Worm (Caenorhabditis elegans): ENCODE data around the gene T19H12.6.
A peak's percentile ranks its signal among the peaks of the same experiment; 100 is the strongest.

Gene T19H12.6

ce11 chrV:4844591-4844990, 32.9 kb downstream of the T19H12.6 start, which contains the start of gene abhd-5.2 (continued):
- TF ChIP-seq lin-13 (GFP tag; optimal IDR thresholded peaks at IDR 0.05) (no peak), mef-2 (tag; optimal IDR thresholded peaks at IDR 0.05) (no peak), isw-1 (GFP tag; IDR thresholded peaks at IDR 0.05) (peak; percentile 39), irx-1 (tag; optimal IDR thresholded peaks at IDR 0.05) (no peak), hlh-4 (tag; optimal IDR thresholded peaks at IDR 0.05) (no peak), unc-62 (GFP tag; optimal IDR thresholded peaks at IDR 0.05) (no peak), ceh-63 (GFP tag; optimal IDR thresholded peaks at IDR 0.05) (no peak), nhr-71 (tag; optimal IDR thresholded peaks at IDR 0.05) (peak; percentile 79), ceh-82 (tag; optimal IDR thresholded peaks at IDR 0.05) (peak; percentile 48 to 78 (median 65)), nhr-47 (tag; optimal IDR thresholded peaks at IDR 0.05) (peak; percentile 50), nhr-85 (tag) (peak; percentile 16), egl-27 (tag; optimal IDR thresholded peaks at IDR 0.05) (no peak), nhr-76 (tag; optimal IDR thresholded peaks at IDR 0.05) (no peak), ceh-8 (GFP tag; optimal IDR thresholded peaks at IDR 0.05) (no peak)

DNA sequence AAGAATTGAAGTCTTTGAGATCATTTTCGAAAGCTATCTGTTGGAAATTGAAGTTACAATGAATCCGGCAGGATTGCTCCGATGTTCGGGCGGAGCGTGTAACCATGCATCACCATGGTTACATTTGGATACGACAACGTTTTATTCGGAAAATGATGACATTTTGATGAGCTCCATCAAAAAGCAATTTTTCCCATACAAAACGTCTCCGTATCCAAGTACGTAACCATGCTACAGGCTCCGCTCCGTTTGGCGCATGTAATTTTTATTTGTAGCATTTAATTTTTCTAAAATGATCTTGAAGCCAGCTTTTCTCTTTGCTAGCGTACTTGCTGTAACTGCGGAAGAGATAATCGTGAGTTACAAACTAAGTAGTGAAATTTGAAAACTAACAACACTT, 34.9 kb downstream of the T19H12.6 start, which contains the start of the genes cwp-2 and cwp-3:
TSS of gene cwp-2 (minus strand) at position 101 of the 400 bp plus-strand sequence.
TSS of gene cwp-3 (plus strand) at position 293 of the 400 bp plus-strand sequence.
- TF ChIP-seq efl-3 (GFP tag; optimal IDR thresholded peaks at IDR 0.05) (no peak), ceh-88 (GFP tag; IDR thresholded peaks at IDR 0.05) (no peak), nhr-237 (tag; optimal IDR thresholded peaks at IDR 0.05) (no peak), nhr-90 (tag; optimal IDR thresholded peaks at IDR 0.05; ENCODE audit: poor library complexity) (no peak), nhr-71 (tag; optimal IDR thresholded peaks at IDR 0.05) (no peak), lin-15B (tag; optimal IDR thresholded peaks at IDR 0.05) (no peak), C34B4.2 (tag; optimal IDR thresholded peaks at IDR 0.05) (no peak), snpc-4 (tag; optimal IDR thresholded peaks at IDR 0.05) (no peak), nhr-76 (tag; optimal IDR thresholded peaks at IDR 0.05) (no peak), elt-3 (tag; optimal IDR thresholded peaks at IDR 0.05) (no peak), ceh-90 (tag; optimal IDR thresholded peaks at IDR 0.05) (no peak), hpl-2 (GFP tag; optimal IDR thresholded peaks at IDR 0.05) (no peak), pag-3 (tag; optimal IDR thresholded peaks at IDR 0.05; ENCODE audit: borderline replicate concordance, insufficient read depth) (no peak)

- TF ChIP-seq hlh-17 (GFP tag; optimal IDR thresholded peaks at IDR 0.05; ENCODE audit: borderline replicate concordance) = no peak
- TF ChIP-seq pax-3 (tag; optimal IDR thresholded peaks at IDR 0.05) = no peak
- TF ChIP-seq snu-23 (GFP tag; optimal IDR thresholded peaks at IDR 0.05) = no peak
- TF ChIP-seq lin-13 (GFP tag; optimal IDR thresholded peaks at IDR 0.05) = no peak
- no peak for TF ChIP-seq tlp-1 (tag; optimal IDR thresholded peaks at IDR 0.05)
Observed at ce11 chrV:4841179-4841578, 36.3 kb downstream of the T19H12.6 start, which contains the start of gene cwp-1. Gene cwp-1, minus strand, starts transcription at chrV:4841279.

DNA sequence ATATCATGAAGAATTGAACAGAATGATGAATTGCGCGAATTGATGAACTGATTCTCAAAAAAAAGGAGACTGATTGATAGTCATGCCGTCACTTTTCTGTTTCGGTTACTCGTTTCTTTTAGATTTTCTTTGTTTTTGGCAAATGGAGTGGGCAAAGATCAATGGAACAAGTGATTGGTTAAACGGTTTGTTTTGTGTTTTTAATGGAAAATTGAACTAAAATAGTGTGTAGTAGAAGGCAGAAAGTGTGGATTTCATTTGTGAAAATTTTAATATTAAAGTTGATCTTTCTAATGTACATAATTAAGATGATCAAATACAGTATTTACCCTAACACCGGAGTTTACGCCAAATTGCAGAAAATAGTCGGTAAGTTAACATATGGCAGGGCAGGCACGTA, 37.6 kb downstream of the T19H12.6 start, which contains the start of gene nas-9:
TSS of gene nas-9 (minus strand) at position 101 of the 400 bp plus-strand sequence.
- peak in 1 of 6 experiments; percentile 29 for TF ChIP-seq elt-3 (tag; optimal IDR thresholded peaks at IDR 0.05)
- peak; percentile 55 for TF ChIP-seq nhr-85 (tag)
- no peak for TF ChIP-seq fkh-10 (GFP tag; optimal IDR thresholded peaks at IDR 0.05)

- TF ChIP-seq sptf-1 (tag; optimal IDR thresholded peaks at IDR 0.05) (no peak), efl-1 (optimal IDR thresholded peaks at IDR 0.05) (no peak), efl-1 (GFP tag; optimal IDR thresholded peaks at IDR 0.05 in 1 of 2) (peak in 1 of 2 experiments; percentile 47)
Observed at ce11 chrV:4834277-4834676, 43.2 kb downstream of the T19H12.6 start, which contains the start of gene C37H5.14. Gene C37H5.14, minus strand, starts transcription at chrV:4834377.
